Fruit fly (Drosophila melanogaster): ENCODE measurements around the gene Gr2a.

- TF ChIP-seq CTCF (optimal IDR thresholded peaks at IDR 0.05) (peak; percentile 23 to 47), CG8478 (optimal IDR thresholded peaks at IDR 0.05) (no peak)
Observed at dm6 chrX:1482840-1483518, 30.7 kb downstream of the Gr2a start, which contains the start of the genes sta and inc.
